Fruit fly (Drosophila melanogaster): ENCODE data around the gene Ykt6.

Gene Ykt6

dm6 chrX:7967052-7967847 lies 47.0 kb downstream of the Ykt6 start:
- TF ChIP-seq Met (GFP tag; optimal IDR thresholded peaks at IDR 0.05) (no peak), esn (GFP tag; optimal IDR thresholded peaks at IDR 0.05) (no peak), CG8119 (GFP tag; IDR thresholded peaks at IDR 0.05) (0 out of 3 replicates have a peak, but pooled peaks have one; percentile 15), fd85E (GFP tag; optimal IDR thresholded peaks at IDR 0.05) (no peak), CG7368 (GFP tag; optimal IDR thresholded peaks at IDR 0.05) (no peak), CG6854 (GFP tag; optimal IDR thresholded peaks at IDR 0.05) (no peak), CG11294 (GFP tag; IDR thresholded peaks at IDR 0.05) (no peak), CG8319 (GFP tag; optimal IDR thresholded peaks at IDR 0.05) (no peak), CG3032 (tag; optimal IDR thresholded peaks at IDR 0.05) (no peak), Hr38 (GFP tag; optimal IDR thresholded peaks at IDR 0.05) (no peak), fd59A (GFP tag; optimal IDR thresholded peaks at IDR 0.05) (no peak), vri (GFP tag; optimal IDR thresholded peaks at IDR 0.05) (no peak), CG6792 (GFP tag; optimal IDR thresholded peaks at IDR 0.05) (no peak), dac (GFP tag; optimal IDR thresholded peaks at IDR 0.05) (no peak), topi (GFP tag; optimal IDR thresholded peaks at IDR 0.05) (no peak), CG11902 (GFP tag; optimal IDR thresholded peaks at IDR 0.05) (no peak), net (GFP tag; optimal IDR thresholded peaks at IDR 0.05) (no peak), Ets96B (tag; optimal IDR thresholded peaks at IDR 0.05) (no peak), Ets21C (GFP tag; optimal IDR thresholded peaks at IDR 0.05) (no peak), Eip93F (GFP tag; optimal IDR thresholded peaks at IDR 0.05) (no peak), CG34406 (GFP tag; optimal IDR thresholded peaks at IDR 0.05) (no peak), Blimp-1 (GFP tag; optimal IDR thresholded peaks at IDR 0.05) (no peak), acj6 (GFP tag; optimal IDR thresholded peaks at IDR 0.05) (no peak), eg (GFP tag; IDR thresholded peaks at IDR 0.05) (no peak), CG6276 (GFP tag; optimal IDR thresholded peaks at IDR 0.05) (peak; percentile 20), CG4318 (GFP tag; optimal IDR thresholded peaks at IDR 0.05) (no peak), pdm3 (GFP tag; optimal IDR thresholded peaks at IDR 0.05) (no peak), Sox102F (GFP tag; optimal IDR thresholded peaks at IDR 0.05) (no peak), Hr4 (GFP tag; optimal IDR thresholded peaks at IDR 0.05) (no peak), CG31627 (GFP tag; optimal IDR thresholded peaks at IDR 0.05) (no peak), CG10631 (GFP tag; optimal IDR thresholded peaks at IDR 0.05) (no peak), lz (GFP tag; optimal IDR thresholded peaks at IDR 0.05) (no peak), spab (GFP tag; optimal IDR thresholded peaks at IDR 0.05) (no peak), OdsH (GFP tag; optimal IDR thresholded peaks at IDR 0.05) (no peak), CG6808 (GFP tag; optimal IDR thresholded peaks at IDR 0.05) (peak; percentile 16), ss (GFP tag; optimal IDR thresholded peaks at IDR 0.05) (no peak), CG6163 (GFP tag; IDR thresholded peaks at IDR 0.05) (0 out of 3 replicates have a peak, but pooled peaks have one; percentile 38), fkh (GFP tag; optimal IDR thresholded peaks at IDR 0.05) (peak; percentile 83), achi (GFP tag; optimal IDR thresholded peaks at IDR 0.05) (no peak), svp (GFP tag) (peak; percentile 36), CG16779 (tag; optimal IDR thresholded peaks at IDR 0.05) (no peak), Lpt (GFP tag; optimal IDR thresholded peaks at IDR 0.05) (no peak), dsx (GFP tag; optimal IDR thresholded peaks at IDR 0.05; ENCODE audit: poor library complexity, severe bottlenecking) (no peak), Sox15 (GFP tag; optimal IDR thresholded peaks at IDR 0.05) (no peak), Eip75B (GFP tag; optimal IDR thresholded peaks at IDR 0.05) (no peak), Gug (GFP tag; IDR thresholded peaks at IDR 0.05) (no peak), salr (GFP tag; optimal IDR thresholded peaks at IDR 0.05) (no peak), Hr39 (GFP tag; optimal IDR thresholded peaks at IDR 0.05) (no peak), cyc (GFP tag; optimal IDR thresholded peaks at IDR 0.05) (no peak), CG11762 (GFP tag; optimal IDR thresholded peaks at IDR 0.05; ENCODE audit: insufficient read depth) (no peak), CG32006 (GFP tag; optimal IDR thresholded peaks at IDR 0.05) (no peak)

Measured in whole organism, prepupa.